Worm (Caenorhabditis elegans) whole organism, mixed stage, embryonic: Measurements from ENCODE around the gene srbc-66.

Experiments
- M03D4.4 ChIP-seq: sonication (generic microtip); optimal IDR thresholded peaks from 2 replicates; lab custom pipeline; 2017; ENCODE audit warnings: mild to moderate bottlenecking, missing genetic modification characterization, missing compliant biosample characterization
- ceh-39 ChIP-seq: fragments of 150-350 bp; optimal IDR thresholded peaks from 2 replicates; lab custom pipeline; 2014; ENCODE audit warnings: missing biosample characterization, missing genetic modification characterization
- ceh-43 ChIP-seq: fragments of 200-800 bp; sonication (Bioruptor generic); optimal IDR thresholded peaks from 2 replicates; lab custom pipeline; 2018; ENCODE audit warnings: mild to moderate bottlenecking, missing genetic modification characterization, moderate library complexity, missing compliant biosample characterization
- ceh-83 ChIP-seq: fragments of 200-800 bp; sonication (Bioruptor generic); optimal IDR thresholded peaks from 2 replicates; lab custom pipeline; 2018; ENCODE audit warnings: mild to moderate bottlenecking, missing genetic modification characterization, missing compliant biosample characterization
- cnd-1 ChIP-seq: fragments of 200-800 bp; sonication (Bioruptor generic); optimal IDR thresholded peaks from 2 replicates; lab custom pipeline; 2018; ENCODE audit warnings: mild to moderate bottlenecking, missing genetic modification characterization, missing compliant biosample characterization
- drap-1 ChIP-seq: fragments of 200-800 bp; sonication (Bioruptor generic); optimal IDR thresholded peaks from 3 replicates; lab custom pipeline; 2018; ENCODE audit warnings: mild to moderate bottlenecking, missing genetic modification characterization, missing compliant biosample characterization
- elt-1 ChIP-seq: sonication (generic microtip); optimal IDR thresholded peaks from 2 replicates; lab custom pipeline; 2017; ENCODE audit warnings: missing genetic modification characterization, mild to moderate bottlenecking, missing compliant biosample characterization, antibody characterized with exemption, moderate library complexity, borderline replicate concordance; ENCODE audit not compliant: insufficient read depth
- elt-3 ChIP-seq: fragments of 150-350 bp; optimal IDR thresholded peaks from 2 replicates; lab custom pipeline; 2014; ENCODE audit warnings: missing biosample characterization, missing genetic modification characterization
- flh-1 ChIP-seq: fragments of 200-800 bp; sonication (Bioruptor generic); optimal IDR thresholded peaks from 2 replicates; lab custom pipeline; 2018; ENCODE audit warnings: mild to moderate bottlenecking, missing genetic modification characterization, moderate library complexity, missing compliant biosample characterization
- ham-2 ChIP-seq: fragments of 200-800 bp; sonication (Bioruptor generic); optimal IDR thresholded peaks from 2 replicates; lab custom pipeline; 2018; ENCODE audit warnings: mild to moderate bottlenecking, missing genetic modification characterization, missing compliant biosample characterization
- lin-32 ChIP-seq: fragments of 200-800 bp; sonication (Bioruptor generic); optimal IDR thresholded peaks from 2 replicates; lab custom pipeline; 2018; ENCODE audit warnings: mild to moderate bottlenecking, missing genetic modification characterization, missing compliant biosample characterization
- mep-1 ChIP-seq: fragments of 150-350 bp; optimal IDR thresholded peaks from 2 replicates; lab custom pipeline; 2017; ENCODE audit warnings: missing biosample characterization, missing genetic modification reagents, missing genetic modification characterization, inconsistent platforms
- mls-2 ChIP-seq: sonication (generic microtip); optimal IDR thresholded peaks from 2 replicates; lab custom pipeline; 2016; ENCODE audit warnings: mild to moderate bottlenecking, missing genetic modification characterization, moderate library complexity, missing compliant biosample characterization
- nhr-12 ChIP-seq: fragments of 150-350 bp; optimal IDR thresholded peaks from 2 replicates; lab custom pipeline; 2014; ENCODE audit warnings: missing biosample characterization, missing genetic modification characterization
- nhr-2 ChIP-seq: fragments of 150-350 bp; optimal IDR thresholded peaks from 2 replicates; lab custom pipeline; 2014; ENCODE audit warnings: missing biosample characterization, missing genetic modification characterization
- nhr-237 ChIP-seq: fragments of 150-350 bp; optimal IDR thresholded peaks from 2 replicates; lab custom pipeline; 2014; ENCODE audit warnings: missing biosample characterization, missing genetic modification characterization
- nhr-28 ChIP-seq: fragments of 150-350 bp; optimal IDR thresholded peaks from 2 replicates; lab custom pipeline; 2014; ENCODE audit warnings: missing biosample characterization, missing genetic modification characterization
- nhr-76 ChIP-seq: sonication (generic microtip); optimal IDR thresholded peaks from 2 replicates; lab custom pipeline; 2017; ENCODE audit warnings: missing biosample characterization, missing genetic modification characterization
- pha-4 ChIP-seq: fragments of 150-350 bp; optimal IDR thresholded peaks from 2 replicates; lab custom pipeline; 2018; ENCODE audit warnings: missing biosample characterization, missing genetic modification reagents, missing genetic modification characterization
- sem-2 ChIP-seq: fragments of 200-800 bp; sonication (Bioruptor generic); optimal IDR thresholded peaks from 2 replicates; lab custom pipeline; 2018; ENCODE audit warnings: mild to moderate bottlenecking, missing genetic modification characterization, missing compliant biosample characterization
- snpc-4 ChIP-seq: fragments of 150-350 bp; optimal IDR thresholded peaks from 2 replicates; lab custom pipeline; 2014; ENCODE audit warnings: missing biosample characterization, missing genetic modification characterization
- sptf-1 ChIP-seq: sonication (generic microtip); optimal IDR thresholded peaks from 2 replicates; lab custom pipeline; 2017; ENCODE audit warnings: mild to moderate bottlenecking, missing genetic modification characterization, moderate library complexity, missing compliant biosample characterization
- tbx-8 ChIP-seq: fragments of 200-800 bp; sonication (Bioruptor generic); optimal IDR thresholded peaks from 2 replicates; lab custom pipeline; 2018; ENCODE audit warnings: mild to moderate bottlenecking, missing genetic modification characterization, moderate library complexity, missing compliant biosample characterization
- unc-120 ChIP-seq: sonication (generic microtip); optimal IDR thresholded peaks from 2 replicates; lab custom pipeline; 2017; ENCODE audit warnings: missing genetic modification characterization, missing compliant biosample characterization; ENCODE audit not compliant: poor library complexity, severe bottlenecking
- unc-39 ChIP-seq: fragments of 150-350 bp; optimal IDR thresholded peaks from 2 replicates; lab custom pipeline; 2014; ENCODE audit warnings: missing biosample characterization, missing genetic modification characterization
- unc-62 ChIP-seq: fragments of 150-350 bp; optimal IDR thresholded peaks from 2 replicates; lab custom pipeline; 2014; ENCODE audit warnings: missing biosample characterization, missing genetic modification reagents, missing genetic modification characterization
- zip-8 ChIP-seq: fragments of 150-350 bp; optimal IDR thresholded peaks from 2 replicates; lab custom pipeline; 2014; ENCODE audit warnings: missing biosample characterization, missing genetic modification characterization
- ztf-11 ChIP-seq: fragments of 150-350 bp; optimal IDR thresholded peaks from 2 replicates; lab custom pipeline; 2014; ENCODE audit warnings: missing biosample characterization, missing genetic modification characterization

Gene srbc-66

ce11 chrV:3538307-3538706 is 7.8 kb downstream of the srbc-66 start, which contains the start of gene nhr-93:
TSS of gene nhr-93 (minus strand) at chrV:3538407.
- TF ChIP-seq unc-62 (GFP tag; lab: Kevin White, UChicago): no peak
- no peak for TF ChIP-seq unc-120
- TF ChIP-seq nhr-237 (tag; lab: Kevin White, UChicago): no peak
- TF ChIP-seq ztf-11: no peak
- no peak for TF ChIP-seq snpc-4
- no peak for TF ChIP-seq sem-2 (GFP tag; lab: Kevin White, UChicago)
- no peak for TF ChIP-seq nhr-28 (tag; lab: Kevin White, UChicago)

- TF ChIP-seq elt-3 (no peak), ceh-43 (GFP tag; lab: Kevin White, UChicago) (no peak), flh-1 (GFP tag; lab: Kevin White, UChicago) (no peak)
These were observed 10.6 kb downstream of the srbc-66 start, which contains the start of gene srbc-67 for ce11 chrV:3541117-3541516. TSS of gene srbc-67 (minus strand) at chrV:3541217.

- TF ChIP-seq ceh-43 (GFP tag; lab: Kevin White, UChicago): no peak
- TF ChIP-seq ztf-11: no peak
- no peak for TF ChIP-seq nhr-76 (tag; lab: Kevin White, UChicago)
- TF ChIP-seq elt-3: no peak
- no peak for TF ChIP-seq unc-62 (GFP tag; lab: Kevin White, UChicago)
- TF ChIP-seq flh-1 (GFP tag; lab: Kevin White, UChicago): no peak
- no peak for TF ChIP-seq ham-2 (GFP tag; lab: Kevin White, UChicago)
- no peak for TF ChIP-seq nhr-2 (tag; lab: Kevin White, UChicago)
- TF ChIP-seq nhr-237 (tag; lab: Kevin White, UChicago): no peak
These were observed 12.8 kb downstream of the srbc-66 start, which contains the start of gene nhr-222 for ce11 chrV:3543344-3543743. TSS of gene nhr-222 (minus strand) at chrV:3543444.

ce11 chrV:3546517-3546916 is 16.0 kb downstream of the srbc-66 start, which contains the start of gene srbc-68:
TSS of gene srbc-68 (minus strand) at chrV:3546617.
- TF ChIP-seq unc-62 (GFP tag; lab: Kevin White, UChicago) (no peak), drap-1 (GFP tag; lab: Kevin White, UChicago) (no peak), lin-32 (GFP tag; lab: Kevin White, UChicago) (no peak), tbx-8 (GFP tag; lab: Kevin White, UChicago) (no peak), ham-2 (GFP tag; lab: Kevin White, UChicago) (no peak), unc-39 (tag; lab: Kevin White, UChicago) (no peak), M03D4.4 (tag; lab: Kevin White, UChicago) (no peak), snpc-4 (no peak), nhr-2 (tag; lab: Kevin White, UChicago) (no peak), unc-120 (no peak)

DNA sequence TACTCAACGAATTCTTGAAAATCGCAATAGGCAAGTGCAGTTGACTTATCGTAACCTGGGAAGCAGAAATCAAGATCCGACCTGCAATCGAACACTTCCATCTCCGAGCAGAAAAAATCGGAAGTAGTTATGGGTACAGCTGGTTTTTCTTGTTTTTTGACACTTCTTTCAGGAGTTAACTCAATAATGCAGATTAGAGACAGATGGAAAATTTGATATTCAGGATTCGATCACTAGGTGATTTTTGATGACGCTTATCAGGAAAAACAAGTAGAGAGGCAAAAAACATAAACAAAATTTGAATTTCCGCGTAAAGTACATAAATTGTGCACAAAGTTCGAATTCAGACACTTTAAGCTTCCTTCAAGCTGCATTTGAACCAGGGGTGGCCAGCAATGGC is 18.3 kb downstream of the srbc-66 start, which contains the start of gene srw-130:
srw-130 (minus strand) TSS at position 101 of the 400 bp plus-strand sequence.
- no peak for TF ChIP-seq unc-39 (tag; lab: Kevin White, UChicago)
- TF ChIP-seq mls-2 (tag; lab: Kevin White, UChicago): no peak
- TF ChIP-seq ztf-11: no peak
- TF ChIP-seq elt-1: no peak
- TF ChIP-seq cnd-1: no peak
- TF ChIP-seq nhr-12 (tag; lab: Kevin White, UChicago): no peak
- TF ChIP-seq flh-1 (GFP tag; lab: Kevin White, UChicago): no peak
- no peak for TF ChIP-seq lin-32 (GFP tag; lab: Kevin White, UChicago)
- no peak for TF ChIP-seq ceh-83 (GFP tag; lab: Kevin White, UChicago)
- no peak for TF ChIP-seq ceh-43 (GFP tag; lab: Kevin White, UChicago)
- TF ChIP-seq ceh-39 (tag; lab: Kevin White, UChicago): no peak
- no peak for TF ChIP-seq drap-1 (GFP tag; lab: Kevin White, UChicago)
- TF ChIP-seq snpc-4: no peak
- no peak for TF ChIP-seq tbx-8 (GFP tag; lab: Kevin White, UChicago)
- TF ChIP-seq M03D4.4 (tag; lab: Kevin White, UChicago): no peak
- TF ChIP-seq nhr-237 (tag; lab: Kevin White, UChicago): no peak
- no peak for TF ChIP-seq unc-62 (GFP tag; lab: Kevin White, UChicago)
- TF ChIP-seq mep-1 (tag; lab: Kevin White, UChicago): no peak

- TF ChIP-seq unc-62 (GFP tag; lab: Kevin White, UChicago): no peak
- TF ChIP-seq nhr-28 (tag; lab: Kevin White, UChicago): no peak
- no peak for TF ChIP-seq elt-1
- TF ChIP-seq zip-8 (tag; lab: Kevin White, UChicago): no peak
- TF ChIP-seq pha-4 (tag; lab: Kevin White, UChicago): no peak
- TF ChIP-seq M03D4.4 (tag; lab: Kevin White, UChicago): no peak
- TF ChIP-seq sptf-1 (tag; lab: Kevin White, UChicago): no peak
- no peak for TF ChIP-seq lin-32 (GFP tag; lab: Kevin White, UChicago)
- TF ChIP-seq ceh-83 (GFP tag; lab: Kevin White, UChicago): no peak
These were observed 19.1 kb downstream of the srbc-66 start, which contains the start of gene sri-21 for ce11 chrV:3549553-3549952. TSS of gene sri-21 (plus strand) at chrV:3549853.
